Worm (Caenorhabditis elegans): ENCODE measurements around the gene col-88.
A peak's percentile ranks its signal among the peaks of the same experiment; 100 is the strongest.

Gene col-88

ce11 chrIII:51622-52021 lies 10.8 kb downstream of the col-88 start:
- TF ChIP-seq nfya-1 (tag; optimal IDR thresholded peaks at IDR 0.05): no peak
- TF ChIP-seq hlh-30 (tag; optimal IDR thresholded peaks at IDR 0.05; ENCODE audit: insufficient read depth): no peak
- TF ChIP-seq pqm-1 (tag; optimal IDR thresholded peaks at IDR 0.05): no peak
- TF ChIP-seq K02D7.2 (tag; optimal IDR thresholded peaks at IDR 0.05): no peak
- no peak for TF ChIP-seq ceh-48 (tag; optimal IDR thresholded peaks at IDR 0.05)
- TF ChIP-seq eyg-1 (tag; optimal IDR thresholded peaks at IDR 0.05): no peak
- no peak for TF ChIP-seq dmd-4 (tag; optimal IDR thresholded peaks at IDR 0.05; ENCODE audit: borderline replicate concordance)
- TF ChIP-seq che-1 (tag; optimal IDR thresholded peaks at IDR 0.05): no peak
- no peak for TF ChIP-seq ets-4 (tag; optimal IDR thresholded peaks at IDR 0.05)
- no peak for TF ChIP-seq ttx-3 (tag; optimal IDR thresholded peaks at IDR 0.05)
- TF ChIP-seq unc-3 (GFP tag; conservative IDR thresholded peaks at IDR 0.05): no peak
- no peak for TF ChIP-seq unc-3 (tag; optimal IDR thresholded peaks at IDR 0.05)
- no peak for TF ChIP-seq C08G9.2 (tag; optimal IDR thresholded peaks at IDR 0.05)
- TF ChIP-seq madf-2 (tag; optimal IDR thresholded peaks at IDR 0.05): no peak
- no peak for TF ChIP-seq unc-55 (GFP tag; optimal IDR thresholded peaks at IDR 0.05)

ce11 chrIII:53696-54095 lies 12.8 kb downstream of the col-88 start:
- TF ChIP-seq K09A11.1 (tag; optimal IDR thresholded peaks at IDR 0.05; ENCODE audit: insufficient read depth) (no peak), T23F11.4 (GFP tag; optimal IDR thresholded peaks at IDR 0.05) (no peak), K02D7.2 (tag; optimal IDR thresholded peaks at IDR 0.05) (no peak), ceh-45 (GFP tag; IDR thresholded peaks at IDR 0.05) (no peak), nfya-1 (tag; optimal IDR thresholded peaks at IDR 0.05) (no peak), dmd-4 (tag; optimal IDR thresholded peaks at IDR 0.05; ENCODE audit: borderline replicate concordance) (no peak), ceh-18 (tag; optimal IDR thresholded peaks at IDR 0.05) (no peak), ceh-9 (tag; optimal IDR thresholded peaks at IDR 0.05) (no peak), elt-4 (tag; optimal IDR thresholded peaks at IDR 0.05) (no peak), pha-2 (tag; optimal IDR thresholded peaks at IDR 0.05) (no peak), elt-2 (tag; optimal IDR thresholded peaks at IDR 0.05) (no peak), fkh-6 (tag; optimal IDR thresholded peaks at IDR 0.05) (no peak)

ce11 chrIII:61045-61444 lies 20.2 kb downstream of the col-88 start, which contains the start of gene btb-5:
btb-5 (minus strand) TSS chrIII:61145.
- no peak for TF ChIP-seq ceh-34 (tag; optimal IDR thresholded peaks at IDR 0.05)
- TF ChIP-seq elt-4 (tag; optimal IDR thresholded peaks at IDR 0.05): no peak
- no peak for TF ChIP-seq pat-9 (tag; optimal IDR thresholded peaks at IDR 0.05)
- TF ChIP-seq ztf-16 (tag; optimal IDR thresholded peaks at IDR 0.05): no peak
- no peak for TF ChIP-seq tbx-7 (tag; optimal IDR thresholded peaks at IDR 0.05)
- no peak for TF ChIP-seq sox-4 (tag; optimal IDR thresholded peaks at IDR 0.05)
- TF ChIP-seq rnt-1 (tag; optimal IDR thresholded peaks at IDR 0.05): no peak
- no peak for TF ChIP-seq ahr-1 (tag; optimal IDR thresholded peaks at IDR 0.05)
- no peak for TF ChIP-seq eyg-1 (tag; optimal IDR thresholded peaks at IDR 0.05)
- no peak for TF ChIP-seq ref-2 (tag; optimal IDR thresholded peaks at IDR 0.05)
- TF ChIP-seq dve-1 (tag; optimal IDR thresholded peaks at IDR 0.05): no peak
- no peak for TF ChIP-seq ceh-18 (tag; optimal IDR thresholded peaks at IDR 0.05)
- TF ChIP-seq lin-11 (tag; optimal IDR thresholded peaks at IDR 0.05): no peak
- TF ChIP-seq ceh-19 (GFP tag; optimal IDR thresholded peaks at IDR 0.05): no peak
- TF ChIP-seq unc-3 (GFP tag; conservative IDR thresholded peaks at IDR 0.05): no peak
- TF ChIP-seq unc-3 (tag; optimal IDR thresholded peaks at IDR 0.05): no peak
- no peak for TF ChIP-seq unc-86 (tag; optimal IDR thresholded peaks at IDR 0.05)

ce11 chrIII:62383-62873 lies 21.6 kb downstream of the col-88 start:
- TF ChIP-seq K09A11.1 (tag; optimal IDR thresholded peaks at IDR 0.05; ENCODE audit: insufficient read depth) (no peak), unc-42 (tag; optimal IDR thresholded peaks at IDR 0.05) (peak; percentile 46)

Measured in whole organism, late embryonic.